Worm (Caenorhabditis elegans) whole organism, L4 larva: ENCODE data around the gene clec-39.

Source experiments
- aha-1 ChIP-seq: fragments of 150-350 bp; peaks from one replicate; lab custom pipeline; 2014; ENCODE audit warnings: missing biosample characterization, missing genetic modification characterization
- attf-4 ChIP-seq: sonication (generic microtip); optimal IDR thresholded peaks from 3 replicates; lab custom pipeline; 2017; ENCODE audit warnings: missing biosample characterization, missing genetic modification characterization
- jun-1 ChIP-seq: fragments of 150-350 bp; optimal IDR thresholded peaks from 2 replicates; lab custom pipeline; 2014; ENCODE audit warnings: missing biosample characterization, missing genetic modification reagents, missing genetic modification characterization
- nhr-10 ChIP-seq: fragments of 150-350 bp; optimal IDR thresholded peaks from 2 replicates; lab custom pipeline; 2014; ENCODE audit warnings: missing biosample characterization, missing genetic modification characterization
- nhr-11 ChIP-seq: fragments of 150-350 bp; optimal IDR thresholded peaks from 2 replicates; lab custom pipeline; 2014; ENCODE audit warnings: missing biosample characterization, missing genetic modification characterization
- nhr-28 ChIP-seq: fragments of 150-350 bp; optimal IDR thresholded peaks from 2 replicates; lab custom pipeline; 2014; ENCODE audit warnings: missing biosample characterization, missing genetic modification characterization
- nhr-48 ChIP-seq: sonication (generic microtip); optimal IDR thresholded peaks from 2 replicates; lab custom pipeline; 2016; ENCODE audit warnings: mild to moderate bottlenecking, missing genetic modification characterization, missing compliant biosample characterization
- nhr-77 ChIP-seq: fragments of 150-350 bp; optimal IDR thresholded peaks from 2 replicates; lab custom pipeline; 2014; ENCODE audit warnings: missing biosample characterization, missing genetic modification characterization
- unc-130 ChIP-seq: sonication (generic microtip); optimal IDR thresholded peaks from 2 replicates; lab custom pipeline; 2016; ENCODE audit warnings: missing genetic modification reagents, missing genetic modification characterization, missing compliant biosample characterization

DNA sequence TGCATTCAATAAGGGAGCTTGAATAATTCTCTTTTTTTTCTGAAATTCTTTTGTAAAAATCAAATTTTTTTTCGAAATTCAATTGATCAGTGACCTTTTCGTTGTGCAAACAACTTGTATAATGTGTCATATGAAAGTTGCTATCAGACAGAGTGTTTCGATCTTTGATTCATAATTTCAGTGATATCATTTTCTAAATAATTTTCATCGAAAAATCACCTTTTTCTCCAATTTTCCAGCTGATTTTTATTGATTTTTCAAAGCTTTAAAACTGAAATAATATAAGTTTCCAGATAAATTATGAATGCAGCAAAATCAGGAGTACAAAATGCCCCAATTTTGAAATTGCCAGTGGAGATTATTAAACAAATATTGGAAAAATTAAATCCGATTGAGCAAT is 10.6 kb upstream of the clec-39 start, which contains the start of gene fbxa-127:
- TF ChIP-seq nhr-48 (tag; lab: Kevin White, UChicago) (no peak), nhr-77 (tag; lab: Kevin White, UChicago) (no peak), aha-1 (tag; lab: Kevin White, UChicago) (no peak), attf-4 (tag; lab: Kevin White, UChicago) (no peak), nhr-11 (tag; lab: Kevin White, UChicago) (no peak), unc-130 (no peak), nhr-28 (tag; lab: Kevin White, UChicago) (peak; percentile 29), nhr-10 (tag; lab: Kevin White, UChicago) (no peak), jun-1 (tag; lab: Kevin White, UChicago) (no peak)
